Worm (Caenorhabditis elegans) whole organism, midembryonic: Measurements from ENCODE around the gene utx-1.
"Not testable (repeated sequence)": the region's sequence is repeated elsewhere in the genome, so short reads cannot be mapped to it uniquely, and the experiment has no call there.

Source experiments
- T22C8.4 ChIP-seq: fragments of 200-800 bp; sonication (Bioruptor generic); IDR thresholded peaks from 2 replicates; pipeline ENCODE4 v1.3.6; 2022; ENCODE audit warnings: missing genetic modification characterization, missing compliant biosample characterization
- cog-1 ChIP-seq: sonication (generic microtip); optimal IDR thresholded peaks from 2 replicates; lab custom pipeline; 2016; ENCODE audit warnings: missing genetic modification characterization, missing compliant biosample characterization
- flt-1 ChIP-seq: fragments of 200-800 bp; sonication (Bioruptor generic); IDR thresholded peaks from 2 replicates; pipeline ENCODE4 v1.3.6; 2022; ENCODE audit warnings: missing genetic modification characterization, missing compliant biosample characterization
- klf-2 ChIP-seq: fragments of 200-800 bp; sonication (Bioruptor generic); conservative IDR thresholded peaks from 2 replicates; pipeline ENCODE4 v1.3.6; 2022; ENCODE audit warnings: missing genetic modification reagents, missing genetic modification characterization, missing compliant biosample characterization
- med-1 ChIP-seq: sonication (generic microtip); optimal IDR thresholded peaks from 2 replicates; lab custom pipeline; 2017; ENCODE audit warnings: missing genetic modification characterization, mild to moderate bottlenecking, missing compliant biosample characterization, antibody characterized with exemption, missing genetic modification reagents; ENCODE audit not compliant: insufficient read depth
- ref-1 ChIP-seq: fragments of 200-800 bp; sonication (Bioruptor generic); conservative IDR thresholded peaks from 2 replicates; pipeline ENCODE4 v1.3.6; 2022; ENCODE audit warnings: missing genetic modification reagents, missing genetic modification characterization, missing compliant biosample characterization
- tab-1 ChIP-seq: fragments of 200-800 bp; sonication (Bioruptor generic); IDR thresholded peaks from 2 replicates; pipeline ENCODE4 v1.3.6; 2022; ENCODE audit warnings: missing genetic modification characterization, missing compliant biosample characterization
- ztf-23 ChIP-seq: fragments of 200-800 bp; sonication (Bioruptor generic); IDR thresholded peaks from 2 replicates; pipeline ENCODE4 v1.3.6; 2022; ENCODE audit warnings: missing genetic modification reagents, missing genetic modification characterization, missing compliant biosample characterization
- ztf-29 ChIP-seq: fragments of 200-800 bp; sonication (Bioruptor generic); IDR thresholded peaks from 2 replicates; pipeline ENCODE4 v1.3.6; 2022; ENCODE audit warnings: missing genetic modification reagents, missing genetic modification characterization, missing compliant biosample characterization

utx-1 gene

DNA sequence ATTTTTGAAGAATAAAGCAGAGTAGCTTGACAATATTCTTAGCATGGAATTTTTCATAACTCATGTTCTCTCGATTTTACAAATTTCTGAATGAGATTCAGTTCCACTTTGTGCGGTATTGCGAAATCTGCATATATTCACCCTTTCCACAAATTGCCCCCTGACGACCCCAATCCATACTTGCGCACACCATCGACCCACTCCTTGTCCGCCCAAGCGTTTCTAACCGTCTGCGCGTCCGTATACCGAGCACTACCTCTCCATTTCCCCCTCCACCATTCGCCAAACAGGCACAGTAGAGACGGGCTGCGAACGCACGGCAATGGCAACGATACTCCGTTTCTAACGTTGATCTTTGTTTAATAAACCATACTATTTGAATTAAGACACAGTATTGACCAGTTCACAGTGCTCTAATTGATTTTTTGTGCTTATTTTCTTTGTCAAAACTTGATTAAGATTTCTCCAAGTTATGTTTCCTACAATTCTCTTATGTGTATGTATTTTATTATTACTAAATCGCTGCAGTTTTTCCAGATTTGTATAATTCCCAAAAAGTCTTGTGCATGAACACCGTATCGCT is at the start of gene utx-1:
Gene utx-1 (plus strand): TSS at position 533 of the 583 bp plus-strand sequence.
- TF ChIP-seq med-1 (GFP tag; lab: Kevin White, UChicago) (no peak), T22C8.4 (GFP tag; lab: Robert Waterston, UW) (peak; percentile 54; the same call in 1 of the 2 replicates), cog-1 (tag; lab: Kevin White, UChicago) (peak; percentile 3), ztf-29 (GFP tag; lab: Robert Waterston, UW) (no peak), tab-1 (peak; percentile 8; the same call in 1 of the 2 replicates), ztf-23 (GFP tag; lab: Robert Waterston, UW) (no peak), flt-1 (GFP tag; lab: Robert Waterston, UW) (no peak), ref-1 (no peak), klf-2 (GFP tag; lab: Robert Waterston, UW) (no peak)

DNA sequence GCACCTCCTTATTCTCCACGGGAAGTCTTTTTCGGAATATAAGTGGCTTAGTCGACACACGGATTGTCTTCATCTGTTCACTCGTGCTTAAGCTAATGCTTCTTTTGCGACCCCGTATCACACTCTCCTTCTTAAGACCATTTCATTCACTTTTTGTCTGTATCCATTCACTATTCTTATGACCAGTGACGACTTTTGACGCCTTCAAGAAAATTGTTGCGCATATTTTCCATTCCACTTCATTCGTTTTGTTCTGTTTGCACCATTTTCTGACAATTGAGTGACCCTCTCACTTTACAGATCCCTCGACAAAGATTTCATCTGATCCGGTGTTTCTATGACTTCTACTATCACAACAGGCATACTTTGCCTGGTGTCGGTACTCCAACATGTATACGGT is 49.4 kb upstream of the utx-1 start, which contains the start of gene H03E18.1:
Gene H03E18.1 (plus strand): TSS at position 301 of the 400 bp plus-strand sequence.
- TF ChIP-seq med-1 (GFP tag; lab: Kevin White, UChicago) = no peak
- TF ChIP-seq ztf-23 (GFP tag; lab: Robert Waterston, UW) = no peak
- TF ChIP-seq T22C8.4 (GFP tag; lab: Robert Waterston, UW) = no peak
- TF ChIP-seq flt-1 (GFP tag; lab: Robert Waterston, UW) = no peak
- no peak for TF ChIP-seq ref-1
- no peak for TF ChIP-seq tab-1
- no peak for TF ChIP-seq cog-1 (tag; lab: Kevin White, UChicago)
- no peak for TF ChIP-seq ztf-29 (GFP tag; lab: Robert Waterston, UW)

DNA sequence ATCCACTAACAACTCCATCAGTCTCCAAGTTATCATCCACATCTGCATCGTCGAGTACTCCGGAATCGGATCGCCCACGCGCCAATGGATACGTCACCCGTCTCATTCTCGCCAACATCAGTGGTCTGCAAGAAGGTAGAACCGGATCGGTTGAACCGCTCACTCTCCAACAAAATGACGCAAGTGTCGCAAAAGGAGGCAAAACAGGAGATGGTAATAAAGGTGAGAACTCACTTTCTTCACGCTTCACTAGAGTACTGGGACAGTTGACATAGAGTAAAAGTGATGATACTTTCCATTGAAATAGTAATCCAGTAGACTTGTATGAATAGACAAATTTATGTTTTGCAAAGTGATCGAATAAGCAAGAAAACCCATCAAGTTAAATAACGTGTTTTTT is 47.9 kb upstream of the utx-1 start:
- no peak for TF ChIP-seq flt-1 (GFP tag; lab: Robert Waterston, UW)
- no peak for TF ChIP-seq ztf-29 (GFP tag; lab: Robert Waterston, UW)
- TF ChIP-seq cog-1 (tag; lab: Kevin White, UChicago) = no peak

DNA sequence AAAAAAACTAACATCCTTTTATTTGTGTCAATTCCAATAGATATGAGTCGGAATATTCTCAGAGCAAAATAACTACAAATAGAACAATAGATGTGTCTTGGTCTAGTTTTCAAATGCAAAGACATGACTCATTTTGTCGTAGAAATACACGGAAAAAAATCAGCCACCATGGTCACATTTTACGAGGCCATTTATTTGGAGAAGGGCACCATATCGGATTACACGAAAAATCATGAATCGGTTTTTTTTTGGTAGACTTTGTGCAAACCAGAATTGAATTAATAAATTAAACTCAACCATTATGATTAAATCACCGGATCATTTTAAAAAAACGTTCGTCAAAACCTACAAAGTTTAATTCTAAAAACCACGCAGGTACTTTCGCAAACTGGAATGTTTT is 36.5 kb upstream of the utx-1 start, which contains the start of gene H03E18.2:
Gene H03E18.2 (minus strand): TSS at position 101 of the 400 bp plus-strand sequence.
- TF ChIP-seq T22C8.4 (GFP tag; lab: Robert Waterston, UW) (no peak), klf-2 (GFP tag; lab: Robert Waterston, UW) (no peak), ztf-29 (GFP tag; lab: Robert Waterston, UW) (no peak), flt-1 (GFP tag; lab: Robert Waterston, UW) (no peak)

DNA sequence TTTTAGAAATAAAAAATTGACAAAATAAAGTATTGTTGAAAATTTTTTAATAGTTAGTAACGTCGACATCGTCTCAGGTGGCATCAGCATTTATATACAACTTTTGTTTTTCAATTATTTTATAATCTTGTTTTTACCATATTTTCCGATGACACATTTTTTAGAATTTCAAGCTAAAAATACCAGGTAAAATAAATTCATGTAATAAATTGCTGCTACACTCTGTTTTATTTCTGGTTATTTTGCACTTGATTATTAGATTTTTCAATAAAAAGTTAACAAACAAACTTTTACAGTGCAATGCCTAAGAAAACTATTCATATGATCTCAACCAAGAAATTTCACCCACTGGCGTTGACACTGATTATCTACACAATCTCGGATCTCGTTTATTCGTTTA is 35.3 kb upstream of the utx-1 start, which contains the start of gene C03G5.14:
Gene C03G5.14 (plus strand): TSS at position 301 of the 400 bp plus-strand sequence.
- TF ChIP-seq med-1 (GFP tag; lab: Kevin White, UChicago) (no peak), flt-1 (GFP tag; lab: Robert Waterston, UW) (no peak), ztf-29 (GFP tag; lab: Robert Waterston, UW) (no peak), klf-2 (GFP tag; lab: Robert Waterston, UW) (no peak), T22C8.4 (GFP tag; lab: Robert Waterston, UW) (no peak), ztf-23 (GFP tag; lab: Robert Waterston, UW) (no peak), cog-1 (tag; lab: Kevin White, UChicago) (no peak), ref-1 (no peak), tab-1 (no peak)

DNA sequence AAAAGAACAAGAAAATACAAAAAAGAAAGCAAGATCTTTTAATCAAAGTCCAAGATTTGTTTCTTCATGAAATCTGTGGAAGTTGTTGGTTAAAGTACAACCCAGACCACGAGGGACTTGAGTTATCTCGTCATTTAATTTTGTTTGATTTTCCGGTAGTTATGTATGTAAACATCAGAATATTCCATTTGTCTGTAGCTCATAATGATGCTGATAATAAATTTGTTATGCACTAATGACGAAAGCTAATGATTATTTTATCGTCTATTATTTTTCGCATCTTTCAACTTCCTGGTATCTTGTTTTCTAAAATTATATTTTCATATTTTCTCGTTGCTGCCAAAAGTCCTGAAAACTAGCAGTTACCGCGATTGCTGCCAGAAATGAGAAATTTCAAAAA is 33.9 kb upstream of the utx-1 start:
- TF ChIP-seq tab-1 (no peak), T22C8.4 (GFP tag; lab: Robert Waterston, UW) (no peak), klf-2 (GFP tag; lab: Robert Waterston, UW) (no peak), med-1 (GFP tag; lab: Kevin White, UChicago) (no peak), cog-1 (tag; lab: Kevin White, UChicago) (no peak), ztf-29 (GFP tag; lab: Robert Waterston, UW) (no peak), flt-1 (GFP tag; lab: Robert Waterston, UW) (no peak), ztf-23 (GFP tag; lab: Robert Waterston, UW) (no peak), ref-1 (no peak)

DNA sequence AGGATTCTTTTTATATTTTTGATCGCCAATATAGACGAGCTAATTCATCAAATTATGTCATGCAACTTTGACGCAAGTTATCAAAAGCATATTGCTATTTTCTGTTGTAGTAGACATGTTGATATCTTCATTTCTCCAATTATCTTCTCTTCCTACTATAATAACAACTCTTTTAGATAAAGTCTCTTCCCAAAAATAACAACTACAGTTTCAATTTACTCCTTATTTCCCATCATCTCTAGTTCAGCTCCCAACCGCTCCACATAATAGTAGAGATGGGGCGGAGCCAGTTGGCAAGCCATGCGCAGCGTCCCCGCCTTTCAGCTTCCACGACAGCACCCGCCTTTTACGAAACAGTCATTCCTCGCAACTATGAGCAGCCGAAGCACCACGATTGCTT is 29.0 kb upstream of the utx-1 start, which contains the start of gene flp-5:
Gene flp-5 (plus strand): TSS at position 301 of the 400 bp plus-strand sequence.
- TF ChIP-seq ref-1 (no peak), klf-2 (GFP tag; lab: Robert Waterston, UW) (no peak), ztf-23 (GFP tag; lab: Robert Waterston, UW) (no peak)

DNA sequence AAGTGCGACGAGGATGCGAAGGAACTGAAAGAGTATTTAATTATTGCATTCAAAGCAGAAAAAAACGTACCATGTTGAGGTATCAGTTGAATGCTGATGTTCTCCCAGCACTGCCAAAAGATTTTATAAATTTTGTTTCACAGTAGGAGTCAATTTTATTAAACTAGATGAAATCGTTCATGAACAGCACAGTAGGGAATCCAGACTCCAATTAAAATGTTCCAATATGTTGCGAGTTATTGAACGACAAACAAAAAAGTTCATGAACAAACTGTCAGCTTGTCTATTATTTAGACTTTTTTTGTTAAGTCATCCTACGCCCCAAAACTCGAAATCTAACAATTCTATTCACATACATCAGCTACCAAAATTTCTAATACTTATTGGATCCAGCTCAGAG is 21.9 kb upstream of the utx-1 start, which contains the start of gene nspc-1:
Gene nspc-1 (minus strand): TSS at position 101 of the 400 bp plus-strand sequence.
- TF ChIP-seq tab-1; cog-1 (tag; lab: Kevin White, UChicago); flt-1 (GFP tag; lab: Robert Waterston, UW): not testable (repeated sequence)

DNA sequence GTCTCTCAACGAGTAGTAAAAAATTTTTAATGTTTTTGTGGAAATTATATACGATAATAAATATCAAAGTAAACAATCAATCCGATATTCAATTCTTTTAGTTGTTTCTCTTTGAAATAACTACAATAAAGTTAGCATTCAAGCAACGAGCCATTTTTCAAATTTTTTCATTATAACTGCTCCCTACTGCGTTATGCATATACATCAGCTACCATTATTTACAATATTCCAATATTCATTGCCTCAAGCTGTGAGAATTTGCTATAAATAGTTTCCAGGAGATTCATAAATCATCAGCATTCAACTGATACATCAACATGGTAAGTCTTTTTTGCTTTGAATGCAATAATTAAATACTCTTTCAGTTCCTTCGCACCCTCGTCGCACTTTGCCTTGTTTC is 20.2 kb upstream of the utx-1 start, which contains the start of gene nspc-3:
Gene nspc-3 (plus strand): TSS at position 301 of the 400 bp plus-strand sequence.
- TF ChIP-seq tab-1 = no peak
- no peak for TF ChIP-seq ref-1
- no peak for TF ChIP-seq klf-2 (GFP tag; lab: Robert Waterston, UW)
- TF ChIP-seq ztf-23 (GFP tag; lab: Robert Waterston, UW) = no peak
- TF ChIP-seq ztf-29 (GFP tag; lab: Robert Waterston, UW) = no peak
- TF ChIP-seq flt-1 (GFP tag; lab: Robert Waterston, UW) = no peak

DNA sequence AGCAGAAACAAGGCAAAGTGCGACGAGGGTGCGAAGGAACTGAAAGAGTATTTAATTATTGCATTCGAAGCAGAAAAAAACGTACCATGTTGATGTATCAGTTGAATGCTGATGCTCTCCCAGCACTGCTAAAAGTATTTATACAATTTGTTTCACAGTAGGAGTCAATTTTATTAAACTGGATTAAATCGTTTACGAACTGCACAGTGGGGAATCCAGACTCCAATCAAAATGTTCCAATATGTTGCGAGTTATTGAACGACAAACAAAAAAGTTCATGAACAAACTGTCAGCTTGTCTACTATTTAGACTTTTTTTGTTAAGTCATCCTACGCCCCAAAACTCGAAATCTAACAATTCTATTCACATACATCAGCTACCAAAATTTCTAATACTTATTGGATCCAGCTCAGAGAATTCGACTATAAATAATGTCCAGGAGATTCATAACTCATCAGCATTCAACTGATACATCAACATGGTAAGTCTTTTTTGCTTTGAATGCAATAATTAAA is 18.6 kb upstream of the utx-1 start, which contains the start of the genes nspc-4 and nspc-5:
Gene nspc-4 (minus strand): TSS at position 101 of the 515 bp plus-strand sequence.
Gene nspc-5 (plus strand): TSS at position 465 of the 515 bp plus-strand sequence.
- TF ChIP-seq klf-2 (GFP tag; lab: Robert Waterston, UW); ref-1; ztf-29 (GFP tag; lab: Robert Waterston, UW): not testable (repeated sequence)
